Worm (Caenorhabditis elegans): ENCODE measurements around the gene Y39F10C.1.
A peak's percentile ranks its signal among the peaks of the same experiment; 100 is the strongest.

The Y39F10C.1 gene

DNA sequence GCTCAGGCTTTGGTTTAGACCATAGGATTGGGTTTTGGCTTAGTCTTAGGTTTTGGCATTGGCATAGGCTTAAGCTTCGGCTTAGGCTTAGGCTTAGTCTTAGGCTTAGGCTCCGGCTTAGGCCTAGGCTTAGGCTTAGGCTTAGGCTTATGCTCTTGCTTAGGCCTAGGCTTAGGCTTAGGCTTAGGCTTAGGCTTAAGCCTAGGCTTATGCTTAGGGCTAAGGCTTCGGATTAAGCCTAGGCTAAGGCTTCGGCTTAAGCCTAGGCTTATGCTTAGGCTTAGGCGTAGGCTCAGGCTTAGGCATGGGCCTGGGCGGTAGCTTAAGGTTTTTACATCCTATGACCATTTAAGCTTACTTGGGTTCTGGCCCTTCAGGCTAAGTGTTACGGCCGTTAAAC is 24.1 kb upstream of the Y39F10C.1 start:
- TF ChIP-seq Y22D7AL.16 (tag; optimal IDR thresholded peaks at IDR 0.05) (no peak), dve-1 (tag; optimal IDR thresholded peaks at IDR 0.05) (peak; percentile 79), ets-4 (tag; optimal IDR thresholded peaks at IDR 0.05) (no peak), mec-3 (tag; optimal IDR thresholded peaks at IDR 0.05; ENCODE audit: borderline replicate concordance) (peak; percentile 24), fkh-10 (GFP tag; optimal IDR thresholded peaks at IDR 0.05) (no peak)

DNA sequence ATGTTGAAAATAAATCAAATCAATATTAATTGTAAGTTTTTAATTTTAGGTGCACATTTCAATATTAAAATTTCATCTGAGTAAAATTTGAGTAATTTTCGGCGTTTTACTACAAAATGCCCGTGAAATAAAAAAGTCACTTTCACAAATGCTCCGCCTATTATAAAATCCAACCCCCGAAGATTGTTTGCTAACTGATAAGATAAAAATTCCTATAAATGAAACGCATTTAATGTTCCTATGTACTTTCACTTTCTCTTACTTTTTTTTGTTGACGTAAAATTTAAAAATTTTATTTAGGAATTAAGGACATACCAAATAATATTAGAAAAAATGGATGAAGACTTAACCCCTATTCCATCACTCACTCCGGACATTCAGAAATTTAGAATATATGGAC is 17.0 kb upstream of the Y39F10C.1 start, which contains the start of gene sdz-24:
Gene sdz-24, plus strand, starts transcription at position 301 of the 400 bp plus-strand sequence.
- TF ChIP-seq nhr-232 (tag; optimal IDR thresholded peaks at IDR 0.05) (no peak), ahr-1 (tag; optimal IDR thresholded peaks at IDR 0.05) (no peak), pros-1 (tag; optimal IDR thresholded peaks at IDR 0.05) (no peak), pat-9 (tag; optimal IDR thresholded peaks at IDR 0.05) (no peak)

DNA sequence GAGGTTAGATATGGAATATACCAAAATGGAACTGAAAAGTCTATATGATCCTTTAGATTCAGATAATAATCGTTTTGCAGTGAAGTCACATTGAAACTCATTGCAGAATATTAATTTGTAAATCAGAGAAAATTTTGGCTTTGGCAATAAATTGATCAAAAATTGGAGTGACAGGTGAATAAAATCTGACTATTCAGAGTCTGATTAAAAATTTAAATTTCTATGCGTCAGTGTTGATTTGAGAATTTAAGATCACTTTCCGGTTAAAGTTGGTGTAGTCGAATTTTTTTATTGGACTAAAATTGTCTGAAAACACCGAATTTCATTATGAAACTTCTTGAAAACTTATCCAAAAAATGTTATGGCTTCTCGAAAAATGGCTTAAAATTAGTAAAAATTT is 13.7 kb upstream of the Y39F10C.1 start, which contains the start of gene sri-45:
Gene sri-45, minus strand, starts transcription at position 101 of the 400 bp plus-strand sequence.
- TF ChIP-seq unc-86 (tag; optimal IDR thresholded peaks at IDR 0.05) (no peak), ceh-2 (tag; optimal IDR thresholded peaks at IDR 0.05) (no peak), pros-1 (tag; optimal IDR thresholded peaks at IDR 0.05) (no peak), ref-2 (tag; optimal IDR thresholded peaks at IDR 0.05) (no peak), syd-9 (tag; optimal IDR thresholded peaks at IDR 0.05) (no peak), odd-2 (tag; optimal IDR thresholded peaks at IDR 0.05) (no peak)

DNA sequence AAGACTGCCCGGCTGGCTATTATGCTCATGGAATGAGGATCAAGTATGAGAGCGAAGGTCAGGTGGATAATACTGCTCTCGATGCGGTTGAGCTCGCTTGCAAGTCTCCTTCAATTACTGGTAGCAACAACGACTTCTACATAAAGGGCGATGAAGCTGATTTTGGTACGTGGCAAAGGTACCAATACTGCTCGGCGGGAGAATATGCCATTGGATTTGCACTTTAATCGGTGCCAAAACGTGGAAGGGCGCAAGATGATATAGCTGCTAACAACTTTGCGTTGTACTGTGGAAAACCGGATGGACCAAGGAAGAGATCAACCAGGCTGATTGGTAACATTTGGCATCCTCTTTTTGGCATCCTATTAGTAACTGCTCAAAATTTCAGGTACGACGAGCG is 7.5 kb upstream of the Y39F10C.1 start:
- TF ChIP-seq dmd-4 (tag; optimal IDR thresholded peaks at IDR 0.05; ENCODE audit: borderline replicate concordance): no peak

DNA sequence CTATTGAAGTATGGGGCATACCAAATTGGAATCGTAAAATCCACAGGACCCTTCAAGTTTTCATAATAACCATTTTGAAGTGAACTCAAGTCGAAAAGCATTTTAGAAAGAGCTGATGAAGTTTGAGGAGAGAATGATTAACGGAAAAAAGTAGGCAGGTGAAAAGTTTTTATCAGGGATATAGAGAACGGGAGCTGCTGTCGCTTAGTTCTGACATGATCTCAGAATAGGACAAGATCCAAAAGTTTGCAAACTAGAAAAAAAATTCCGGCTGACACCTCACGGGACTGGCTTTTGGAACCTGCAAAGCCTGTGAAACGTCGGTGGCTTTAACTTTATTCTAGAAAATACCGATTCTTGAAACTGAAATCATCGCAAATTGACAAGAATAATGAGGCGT is 4.4 kb upstream of the Y39F10C.1 start, which contains the start of gene sri-46:
Gene sri-46, minus strand, starts transcription at position 101 of the 400 bp plus-strand sequence.
- TF ChIP-seq gmeb-2 (tag; optimal IDR thresholded peaks at IDR 0.05) (no peak), tbx-7 (tag; optimal IDR thresholded peaks at IDR 0.05) (no peak), ceh-48 (tag; optimal IDR thresholded peaks at IDR 0.05) (no peak), lin-11 (tag; optimal IDR thresholded peaks at IDR 0.05) (no peak), hlh-8 (tag; optimal IDR thresholded peaks at IDR 0.05) (no peak)

DNA sequence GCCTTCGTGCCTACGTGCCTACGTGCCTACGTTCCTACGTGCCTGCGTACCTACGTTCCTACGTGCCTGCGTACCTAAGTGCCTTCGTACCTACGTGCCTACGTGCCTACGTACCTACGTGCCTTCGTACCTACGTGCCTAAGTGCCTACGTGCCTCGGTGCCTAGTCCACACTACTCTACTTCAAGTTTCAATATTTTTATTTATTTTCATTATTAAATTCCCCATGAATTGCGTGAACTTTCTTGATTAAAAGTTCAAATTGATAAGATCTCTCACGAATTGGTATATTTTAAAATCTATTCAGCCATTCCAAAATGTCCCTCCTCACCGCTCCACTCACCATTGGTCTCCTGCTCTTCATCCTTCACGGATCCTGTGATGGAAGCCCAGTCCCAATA is 1.3 kb upstream of the Y39F10C.1 start, which contains the start of gene Y39F10C.3:
Gene Y39F10C.3, plus strand, starts transcription at position 301 of the 400 bp plus-strand sequence.
- no peak for TF ChIP-seq odd-2 (tag; optimal IDR thresholded peaks at IDR 0.05)
- no peak for TF ChIP-seq sdc-2 (tag; optimal IDR thresholded peaks at IDR 0.05)
- no peak for TF ChIP-seq sox-2 (GFP tag; IDR thresholded peaks at IDR 0.05)
- no peak for TF ChIP-seq ceh-34 (tag; optimal IDR thresholded peaks at IDR 0.05)
- TF ChIP-seq nhr-11 (tag; optimal IDR thresholded peaks at IDR 0.05): no peak
- TF ChIP-seq ceh-24 (tag; optimal IDR thresholded peaks at IDR 0.05): no peak
- TF ChIP-seq ceh-14 (tag; optimal IDR thresholded peaks at IDR 0.05): no peak
- no peak for TF ChIP-seq tbx-7 (tag; optimal IDR thresholded peaks at IDR 0.05)
- TF ChIP-seq zip-5 (tag; optimal IDR thresholded peaks at IDR 0.05): no peak
- no peak for TF ChIP-seq fax-1 (tag; optimal IDR thresholded peaks at IDR 0.05)
- no peak for TF ChIP-seq nfya-1 (tag; optimal IDR thresholded peaks at IDR 0.05)
- no peak for TF ChIP-seq ceh-22 (tag; optimal IDR thresholded peaks at IDR 0.05)
- no peak for TF ChIP-seq ceh-45 (GFP tag; IDR thresholded peaks at IDR 0.05)
- no peak for TF ChIP-seq rnt-1 (tag; optimal IDR thresholded peaks at IDR 0.05)
- TF ChIP-seq F13H6.1 (tag; optimal IDR thresholded peaks at IDR 0.05): no peak
- TF ChIP-seq nhr-232 (tag; optimal IDR thresholded peaks at IDR 0.05): no peak

Measured in whole organism, late embryonic.